Worm (Caenorhabditis elegans) whole organism, L4/young adult: Measurements from ENCODE around the gene srab-20.

Experiments
- W03F9.2 ChIP-seq: fragments of 150-350 bp; optimal IDR thresholded peaks from 2 replicates; lab custom pipeline; 2014; ENCODE audit warnings: missing biosample characterization, missing genetic modification characterization
- dao-5 ChIP-seq: sonication (generic microtip); optimal IDR thresholded peaks from 2 replicates; lab custom pipeline; 2016; ENCODE audit warnings: missing genotype, missing genetic modification characterization, moderate library complexity, missing compliant biosample characterization
- him-1 ChIP-seq: sonication (generic microtip); optimal IDR thresholded peaks from 2 replicates; lab custom pipeline; 2016; ENCODE audit warnings: missing genotype, missing genetic modification reagents, missing genetic modification characterization, missing compliant biosample characterization

DNA sequence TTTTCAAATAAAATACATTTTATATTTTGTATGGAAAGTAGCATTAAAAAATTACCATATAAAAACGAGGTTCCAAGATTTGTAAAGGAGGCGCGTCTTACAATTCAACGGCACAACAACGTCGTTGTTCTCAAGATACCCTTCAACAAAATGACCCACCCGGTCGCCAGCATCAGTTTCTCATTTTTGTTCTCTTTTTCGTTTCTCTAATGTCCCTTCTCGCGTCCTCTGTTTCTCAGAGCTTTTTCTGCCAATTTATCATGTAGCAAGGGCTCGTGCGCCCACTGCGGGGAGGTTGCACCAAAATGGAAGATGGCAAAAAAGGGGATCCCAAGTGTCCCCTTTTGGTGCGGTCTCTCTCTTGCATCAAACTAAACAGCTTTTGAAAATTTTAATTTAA, 19.3 kb upstream of the srab-20 start:
- no peak for TF ChIP-seq him-1 (tag; lab: Kevin White, UChicago)
- no peak for TF ChIP-seq W03F9.2 (tag; lab: Kevin White, UChicago)
- no peak for TF ChIP-seq dao-5 (tag; lab: Kevin White, UChicago)
